Worm (Caenorhabditis elegans): ENCODE results near the gene tpi-1.

tpi-1 gene

ce11 chrII:12052136-12052535, 13.2 kb upstream of the tpi-1 start:
- peak in 1 of 2 experiments; percentile 94 for TF ChIP-seq hif-1 (tag; optimal IDR thresholded peaks at IDR 0.05)
- peak in 1 of 2 experiments; percentile 25 for TF ChIP-seq lsy-2 (tag; optimal IDR thresholded peaks at IDR 0.05)
- TF ChIP-seq daf-16 (GFP tag; optimal IDR thresholded peaks at IDR 0.05) = no peak
- TF ChIP-seq daf-16 (tag; optimal IDR thresholded peaks at IDR 0.05) = peak; percentile 82
- no peak for TF ChIP-seq F49E8.2 (tag; optimal IDR thresholded peaks at IDR 0.05; ENCODE audit: borderline replicate concordance)
- TF ChIP-seq mes-2 (tag; optimal IDR thresholded peaks at IDR 0.05; ENCODE audit: poor library complexity, severe bottlenecking) = peak; percentile 27
- TF ChIP-seq nhr-77 (tag; optimal IDR thresholded peaks at IDR 0.05) = peak; percentile 33
- TF ChIP-seq Y48G9A.11 (GFP tag; IDR thresholded peaks at IDR 0.05) = no peak
- TF ChIP-seq pha-4 (GFP tag; IDR thresholded peaks at IDR 0.05) = 0 out of 2 replicates have a peak, but pooled peaks have one; percentile 5
- TF ChIP-seq pha-4 (tag; optimal IDR thresholded peaks at IDR 0.05) = no peak
- TF ChIP-seq nhr-28 (tag; optimal IDR thresholded peaks at IDR 0.05) = peak; percentile 74
- peak; percentile 41; the same call in 1 of the 2 replicates for TF ChIP-seq tra-1 (GFP tag; IDR thresholded peaks at IDR 0.05)
- peak; percentile 84 for TF ChIP-seq dmd-6 (GFP tag; IDR thresholded peaks at IDR 0.05)
- peak; percentile 64 for TF ChIP-seq hlh-30 (tag; optimal IDR thresholded peaks at IDR 0.05; ENCODE audit: insufficient read depth)
- TF ChIP-seq D1046.2 (GFP tag; IDR thresholded peaks at IDR 0.05) = no peak
- TF ChIP-seq mdt-29 (GFP tag; IDR thresholded peaks at IDR 0.05) = peak; percentile 57; the same call in 1 of the 2 replicates
- TF ChIP-seq ceh-28 (tag; optimal IDR thresholded peaks at IDR 0.05) = no peak
- peak; percentile 97 for TF ChIP-seq aha-1 (tag)
- peak; percentile 66 for TF ChIP-seq dve-1 (tag; optimal IDR thresholded peaks at IDR 0.05; ENCODE audit: insufficient read depth)
- TF ChIP-seq hlh-11 (tag; optimal IDR thresholded peaks at IDR 0.05) = peak; percentile 44
- peak; percentile 12 for TF ChIP-seq pqm-1 (tag; optimal IDR thresholded peaks at IDR 0.05)

DNA sequence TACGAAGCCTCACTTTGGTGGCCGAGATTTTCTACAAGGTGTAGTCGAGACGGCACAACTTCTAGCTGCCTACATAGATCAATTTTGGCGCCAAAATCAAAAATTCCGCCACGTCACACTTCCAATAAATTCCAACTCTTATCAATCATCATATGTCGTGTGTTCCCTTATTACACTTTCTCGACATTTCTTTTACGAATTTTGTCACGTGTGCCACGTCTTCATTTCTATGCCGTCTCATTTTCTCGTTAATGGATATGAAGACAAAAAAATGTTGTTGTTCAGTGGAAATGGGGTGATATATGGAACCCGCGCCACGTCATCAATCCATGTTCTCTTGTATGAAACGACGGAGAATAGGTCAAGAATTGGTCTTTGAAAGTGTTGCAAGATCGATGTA, 12.7 kb upstream of the tpi-1 start:
- TF ChIP-seq mxl-3 (GFP tag; optimal IDR thresholded peaks at IDR 0.05) = peak; percentile 28
- peak; percentile 92 for TF ChIP-seq nhr-28 (tag; optimal IDR thresholded peaks at IDR 0.05)
- TF ChIP-seq F26F4.8 (GFP tag; conservative IDR thresholded peaks at IDR 0.05) = no peak
- peak; percentile 64 for TF ChIP-seq hlh-11 (tag; optimal IDR thresholded peaks at IDR 0.05)
- no peak for TF ChIP-seq skn-1 (tag; optimal IDR thresholded peaks at IDR 0.05)
- TF ChIP-seq spr-3 (GFP tag; optimal IDR thresholded peaks at IDR 0.05) = no peak
- peak; percentile 92 for TF ChIP-seq aha-1 (tag)
- TF ChIP-seq mdl-1 (tag; optimal IDR thresholded peaks at IDR 0.05) = peak in 1 of 2 experiments; percentile 78
- peak; percentile 40; the same call in 1 of the 2 replicates for TF ChIP-seq dmd-6 (GFP tag; IDR thresholded peaks at IDR 0.05)
- peak; percentile 14 for TF ChIP-seq mep-1 (tag; optimal IDR thresholded peaks at IDR 0.05)
- TF ChIP-seq ctbp-1 (GFP tag; IDR thresholded peaks at IDR 0.05) = no peak
- peak in 1 of 2 experiments; percentile 1 for TF ChIP-seq lsy-2 (tag; optimal IDR thresholded peaks at IDR 0.05)
- TF ChIP-seq gei-8 (GFP tag; optimal IDR thresholded peaks at IDR 0.05) = no peak
- no peak for TF ChIP-seq lin-38 (GFP tag; IDR thresholded peaks at IDR 0.05)
- peak; percentile 81 for TF ChIP-seq hlh-30 (tag; optimal IDR thresholded peaks at IDR 0.05; ENCODE audit: insufficient read depth)
- TF ChIP-seq egl-43 (GFP tag; IDR thresholded peaks at IDR 0.05) = no peak
- TF ChIP-seq dve-1 (tag; optimal IDR thresholded peaks at IDR 0.05; ENCODE audit: insufficient read depth) = peak; percentile 36
- peak; percentile 74; the same call in 1 of the 2 replicates for TF ChIP-seq mdt-29 (GFP tag; IDR thresholded peaks at IDR 0.05)
- peak; percentile 4 for TF ChIP-seq nhr-77 (tag; optimal IDR thresholded peaks at IDR 0.05)
- 0 out of 2 replicates have a peak, but pooled peaks have one; percentile 25 for TF ChIP-seq tra-1 (GFP tag; IDR thresholded peaks at IDR 0.05)
- peak in 1 of 2 experiments; percentile 99 for TF ChIP-seq unc-62 (GFP tag; optimal IDR thresholded peaks at IDR 0.05 in 1 of 2)
- no peak for TF ChIP-seq unc-62 (tag; optimal IDR thresholded peaks at IDR 0.05)

- TF ChIP-seq nhr-6 (tag; optimal IDR thresholded peaks at IDR 0.05) (peak; percentile 26), dmd-6 (GFP tag; IDR thresholded peaks at IDR 0.05) (peak; percentile 43), lsy-2 (tag; optimal IDR thresholded peaks at IDR 0.05) (peak in 1 of 2 experiments; percentile 53), hif-1 (tag; optimal IDR thresholded peaks at IDR 0.05) (peak in 1 of 2 experiments; percentile 90), pqm-1 (tag; optimal IDR thresholded peaks at IDR 0.05) (no peak), nhr-77 (tag; optimal IDR thresholded peaks at IDR 0.05) (no peak), daf-16 (GFP tag; optimal IDR thresholded peaks at IDR 0.05) (no peak), daf-16 (tag; optimal IDR thresholded peaks at IDR 0.05) (peak; percentile 26), hlh-11 (tag; optimal IDR thresholded peaks at IDR 0.05) (peak; percentile 57), nhr-25 (tag; optimal IDR thresholded peaks at IDR 0.05; ENCODE audit: borderline replicate concordance, insufficient read depth) (peak; percentile 27), zip-2 (tag; optimal IDR thresholded peaks at IDR 0.05) (no peak), nhr-28 (tag; optimal IDR thresholded peaks at IDR 0.05) (peak; percentile 97), mdl-1 (tag; optimal IDR thresholded peaks at IDR 0.05) (peak in 1 of 2 experiments; percentile 84), hlh-30 (tag; optimal IDR thresholded peaks at IDR 0.05; ENCODE audit: insufficient read depth) (peak; percentile 87), lin-39 (tag; optimal IDR thresholded peaks at IDR 0.05) (no peak), ztf-7 (tag; optimal IDR thresholded peaks at IDR 0.05) (peak; percentile 53), F44E2.7 (GFP tag; IDR thresholded peaks at IDR 0.05) (no peak), dve-1 (tag; optimal IDR thresholded peaks at IDR 0.05; ENCODE audit: insufficient read depth) (peak; percentile 32), ZK337.2 (GFP tag; IDR thresholded peaks at IDR 0.05) (no peak), saeg-2 (GFP tag; IDR thresholded peaks at IDR 0.05) (no peak)
Measured at ce11 chrII:12050607-12051006, 11.7 kb upstream of the tpi-1 start.
